Worm (Caenorhabditis elegans) whole organism, late embryonic: ENCODE data around the gene ZC487.1.

ENCODE experiments used
- C08G9.2 ChIP-seq: sonication (generic microtip); optimal IDR thresholded peaks from 2 replicates; lab custom pipeline; 2016; ENCODE audit warnings: mild to moderate bottlenecking, missing genetic modification characterization, moderate library complexity, missing compliant biosample characterization
- K02D7.2 ChIP-seq: sonication (generic microtip); optimal IDR thresholded peaks from 2 replicates; lab custom pipeline; 2017; ENCODE audit warnings: mild to moderate bottlenecking, missing genetic modification characterization, missing compliant biosample characterization
- ceh-19 ChIP-seq: fragments of 200-800 bp; sonication (Bioruptor generic); optimal IDR thresholded peaks from 2 replicates; lab custom pipeline; 2018; ENCODE audit warnings: mild to moderate bottlenecking, missing genetic modification characterization, missing compliant biosample characterization
- ceh-22 ChIP-seq: sonication (generic microtip); optimal IDR thresholded peaks from 2 replicates; lab custom pipeline; 2017; ENCODE audit warnings: missing biosample characterization, missing genetic modification characterization
- ceh-31 ChIP-seq: sonication (generic microtip); optimal IDR thresholded peaks from 2 replicates; lab custom pipeline; 2016; ENCODE audit warnings: missing genetic modification characterization, missing compliant biosample characterization
- ceh-9 ChIP-seq: sonication (generic microtip); optimal IDR thresholded peaks from 2 replicates; lab custom pipeline; 2016; ENCODE audit warnings: mild to moderate bottlenecking, missing genetic modification characterization, inconsistent platforms, missing compliant biosample characterization
- che-1 ChIP-seq: sonication (generic microtip); optimal IDR thresholded peaks from 2 replicates; lab custom pipeline; 2016; ENCODE audit warnings: mild to moderate bottlenecking, missing genetic modification characterization, missing compliant biosample characterization
- dmd-4 ChIP-seq: sonication (generic microtip); optimal IDR thresholded peaks from 2 replicates; lab custom pipeline; 2016; ENCODE audit warnings: borderline replicate concordance, missing genetic modification characterization, missing compliant biosample characterization
- dve-1 ChIP-seq: sonication (generic microtip); optimal IDR thresholded peaks from 2 replicates; lab custom pipeline; 2017; ENCODE audit warnings: antibody characterized with exemption, mild to moderate bottlenecking, missing genetic modification characterization, missing compliant biosample characterization
- elt-2 ChIP-seq: sonication (generic microtip); optimal IDR thresholded peaks from 2 replicates; lab custom pipeline; 2016; ENCODE audit warnings: missing genetic modification reagents, missing genetic modification characterization, missing compliant biosample characterization
- elt-4 ChIP-seq: sonication (generic microtip); optimal IDR thresholded peaks from 2 replicates; lab custom pipeline; 2016; ENCODE audit warnings: missing genetic modification characterization, missing compliant biosample characterization
- eyg-1 ChIP-seq: sonication (generic microtip); optimal IDR thresholded peaks from 2 replicates; lab custom pipeline; 2016; ENCODE audit warnings: missing genotype, missing genetic modification characterization, missing compliant biosample characterization
- fax-1 ChIP-seq: sonication (generic microtip); optimal IDR thresholded peaks from 2 replicates; lab custom pipeline; 2016; ENCODE audit warnings: missing genotype, missing genetic modification characterization, missing compliant biosample characterization
- fkh-10 ChIP-seq: fragments of 150-350 bp; optimal IDR thresholded peaks from 2 replicates; lab custom pipeline; 2014; ENCODE audit warnings: missing biosample characterization, missing genetic modification reagents, missing genetic modification characterization
- gmeb-2 ChIP-seq: sonication (generic microtip); optimal IDR thresholded peaks from 2 replicates; lab custom pipeline; 2016; ENCODE audit warnings: missing genetic modification characterization, inconsistent platforms, missing compliant biosample characterization
- hlh-30 ChIP-seq: sonication (generic microtip); optimal IDR thresholded peaks from 2 replicates; lab custom pipeline; 2017; ENCODE audit warnings: antibody characterized with exemption, missing genetic modification characterization, missing compliant biosample characterization; ENCODE audit not compliant: insufficient read depth
- hlh-6 ChIP-seq: sonication (generic microtip); optimal IDR thresholded peaks from 2 replicates; lab custom pipeline; 2016; ENCODE audit warnings: missing genotype, missing genetic modification characterization, missing compliant biosample characterization
- nhr-11 ChIP-seq: fragments of 150-350 bp; optimal IDR thresholded peaks from 2 replicates; lab custom pipeline; 2014; ENCODE audit warnings: missing biosample characterization, missing genetic modification characterization
- npax-4 ChIP-seq: sonication (generic microtip); optimal IDR thresholded peaks from 2 replicates; lab custom pipeline; 2016; ENCODE audit warnings: missing genetic modification characterization, missing compliant biosample characterization
- pag-3 ChIP-seq: sonication (generic microtip); optimal IDR thresholded peaks from 2 replicates; lab custom pipeline; 2016; ENCODE audit warnings: missing compliant biosample characterization, missing genetic modification characterization, borderline replicate concordance
- pat-9 ChIP-seq: fragments of 200-800 bp; sonication (Bioruptor generic); optimal IDR thresholded peaks from 2 replicates; lab custom pipeline; 2018; ENCODE audit warnings: mild to moderate bottlenecking, missing genetic modification characterization, moderate library complexity, missing compliant biosample characterization
- pax-1 ChIP-seq: fragments of 150-350 bp; optimal IDR thresholded peaks from 2 replicates; lab custom pipeline; 2014; ENCODE audit warnings: missing biosample characterization, missing genetic modification characterization
- pros-1 ChIP-seq: fragments of 150-350 bp; optimal IDR thresholded peaks from 2 replicates; lab custom pipeline; 2014; ENCODE audit warnings: missing biosample characterization, missing genetic modification reagents, missing genetic modification characterization
- ref-2 ChIP-seq: sonication (generic microtip); optimal IDR thresholded peaks from 2 replicates; lab custom pipeline; 2016; ENCODE audit warnings: missing genetic modification characterization, missing compliant biosample characterization
- sdc-2 ChIP-seq: sonication (generic microtip); optimal IDR thresholded peaks from 2 replicates; lab custom pipeline; 2016; ENCODE audit warnings: missing genotype, missing genetic modification characterization, missing compliant biosample characterization
- sox-2 ChIP-seq: fragments of 200-800 bp; sonication (Bioruptor generic); IDR thresholded peaks from 2 replicates; pipeline ENCODE4 v1.3.6; 2022; ENCODE audit warnings: missing genetic modification reagents, missing genetic modification characterization, missing compliant biosample characterization
- sox-4 ChIP-seq: sonication (generic microtip); optimal IDR thresholded peaks from 2 replicates; lab custom pipeline; 2017; ENCODE audit warnings: mild to moderate bottlenecking, missing genetic modification characterization, inconsistent platforms, missing compliant biosample characterization
- syd-9 ChIP-seq: sonication (generic microtip); optimal IDR thresholded peaks from 2 replicates; lab custom pipeline; 2016; ENCODE audit warnings: mild to moderate bottlenecking, missing genetic modification characterization, moderate library complexity, missing compliant biosample characterization
- ttx-3 ChIP-seq: sonication (generic microtip); optimal IDR thresholded peaks from 2 replicates; lab custom pipeline; 2016; ENCODE audit warnings: missing genetic modification reagents, missing genetic modification characterization, missing compliant biosample characterization
- unc-3 ChIP-seq, 2 experiments: fragments of 200-800 bp in 1 of 2; sonication (Bioruptor generic) in 1 of 2; sonication (generic microtip) in 1 of 2; conservative IDR thresholded peaks in 1 of 2; optimal IDR thresholded peaks in 1 of 2; 2 replicates each; pipeline versions ENCODE4 v1.3.6 to Lab custom; 2016 to 2022; ENCODE audit warnings: missing compliant biosample characterization in 2 of 2, missing genetic modification characterization in 2 of 2, missing genetic modification reagents in 1 of 2
- unc-42 ChIP-seq: sonication (generic microtip); optimal IDR thresholded peaks from 2 replicates; lab custom pipeline; 2016; ENCODE audit warnings: missing genotype, missing genetic modification characterization, missing compliant biosample characterization
- unc-55 ChIP-seq: sonication (generic microtip); optimal IDR thresholded peaks from 2 replicates; lab custom pipeline; 2017; ENCODE audit warnings: missing biosample characterization, missing genetic modification reagents, missing genetic modification characterization
- unc-86 ChIP-seq: sonication (generic microtip); optimal IDR thresholded peaks from 2 replicates; lab custom pipeline; 2016; ENCODE audit warnings: missing genetic modification characterization, missing compliant biosample characterization
- zip-5 ChIP-seq: sonication (generic microtip); optimal IDR thresholded peaks from 2 replicates; lab custom pipeline; 2016; ENCODE audit warnings: missing genetic modification characterization, missing compliant biosample characterization
- ztf-16 ChIP-seq: sonication (generic microtip); optimal IDR thresholded peaks from 2 replicates; lab custom pipeline; 2017; ENCODE audit warnings: missing genetic modification characterization, missing compliant biosample characterization

Gene ZC487.1

ce11 chrV:6683740-6684139, 43.6 kb upstream of the ZC487.1 start:
- TF ChIP-seq zip-5 (no peak), dve-1 (no peak), npax-4 (no peak), pat-9 (no peak), fax-1 (tag; lab: Kevin White, UChicago) (no peak), hlh-30 (tag; lab: Kevin White, UChicago) (no peak), ceh-9 (no peak), ceh-19 (GFP tag; lab: Kevin White, UChicago) (no peak), unc-3 (GFP tag; conservative IDR thresholded peaks at IDR 0.05; lab: Robert Waterston, UW) (no peak), unc-3 (tag; optimal IDR thresholded peaks at IDR 0.05; lab: Kevin White, UChicago) (no peak), pax-1 (tag; lab: Kevin White, UChicago) (no peak), dmd-4 (no peak), gmeb-2 (no peak), fkh-10 (no peak), hlh-6 (tag; lab: Kevin White, UChicago) (no peak), unc-86 (tag; lab: Kevin White, UChicago) (no peak), eyg-1 (tag; lab: Kevin White, UChicago) (no peak), che-1 (tag; lab: Kevin White, UChicago) (no peak), ceh-31 (tag; lab: Kevin White, UChicago) (no peak), C08G9.2 (tag; lab: Kevin White, UChicago) (no peak), sdc-2 (tag; lab: Kevin White, UChicago) (no peak)

DNA sequence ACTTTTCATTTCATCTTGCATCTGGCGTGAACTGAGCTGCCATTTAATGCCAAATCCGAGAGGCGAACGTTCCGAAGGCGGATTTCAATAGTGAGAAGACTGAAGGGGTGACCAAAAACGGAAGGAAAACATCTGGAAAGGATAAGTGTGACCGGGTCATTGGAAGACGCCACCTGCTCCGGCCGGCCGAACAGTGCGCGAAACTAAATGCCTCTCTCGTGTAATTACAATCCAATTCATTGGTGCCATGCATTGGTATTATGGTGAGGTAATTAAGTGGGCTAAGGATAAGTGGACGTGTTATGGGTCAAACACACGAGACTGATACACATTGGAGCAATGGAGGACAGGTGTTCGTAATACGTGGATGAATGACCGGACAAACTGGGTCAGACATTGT, 42.8 kb upstream of the ZC487.1 start:
- TF ChIP-seq unc-3 (GFP tag; conservative IDR thresholded peaks at IDR 0.05; lab: Robert Waterston, UW) (no peak), unc-3 (tag; optimal IDR thresholded peaks at IDR 0.05; lab: Kevin White, UChicago) (no peak), sox-2 (GFP tag; lab: Robert Waterston, UW) (peak; percentile 38), ceh-31 (tag; lab: Kevin White, UChicago) (peak; percentile 40), unc-42 (tag; lab: Kevin White, UChicago) (peak; percentile 43), ztf-16 (tag; lab: Kevin White, UChicago) (no peak)

- TF ChIP-seq unc-55 (GFP tag; lab: Kevin White, UChicago) = no peak
- TF ChIP-seq sdc-2 (tag; lab: Kevin White, UChicago) = no peak
- TF ChIP-seq elt-4 (tag; lab: Kevin White, UChicago) = no peak
- no peak for TF ChIP-seq ref-2 (tag; lab: Kevin White, UChicago)
- TF ChIP-seq che-1 (tag; lab: Kevin White, UChicago) = no peak
- TF ChIP-seq K02D7.2 (tag; lab: Kevin White, UChicago) = no peak
- TF ChIP-seq sox-4 (tag; lab: Kevin White, UChicago) = no peak
- TF ChIP-seq pag-3 (tag; lab: Kevin White, UChicago) = no peak
Measured at ce11 chrV:6685499-6685898, 41.8 kb upstream of the ZC487.1 start.

DNA sequence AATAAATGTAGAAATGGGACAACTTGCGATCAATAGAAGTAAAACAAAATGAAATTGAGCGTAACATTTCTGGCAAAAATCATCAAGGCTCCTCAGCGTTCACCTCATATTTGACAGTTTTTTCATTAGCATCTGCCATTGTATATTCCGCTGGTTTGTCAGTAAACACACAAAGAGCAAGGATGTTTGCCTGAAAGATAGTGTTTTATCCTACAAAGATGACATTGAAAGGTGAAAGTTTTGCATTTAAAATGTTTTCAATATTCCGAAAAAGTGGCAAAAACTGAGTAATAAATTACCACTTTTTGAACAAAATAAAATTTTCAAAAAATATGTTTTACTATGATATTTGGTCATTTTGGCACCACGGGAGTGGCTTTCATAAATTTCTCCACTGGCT, 41.4 kb upstream of the ZC487.1 start:
- TF ChIP-seq ref-2 (tag; lab: Kevin White, UChicago) = no peak
- no peak for TF ChIP-seq npax-4
- no peak for TF ChIP-seq ttx-3 (tag; lab: Kevin White, UChicago)
- TF ChIP-seq ceh-22 (tag; lab: Kevin White, UChicago) = no peak
- no peak for TF ChIP-seq che-1 (tag; lab: Kevin White, UChicago)
- TF ChIP-seq dve-1 = no peak
- no peak for TF ChIP-seq ceh-31 (tag; lab: Kevin White, UChicago)
- TF ChIP-seq syd-9 (tag; lab: Kevin White, UChicago) = no peak
- no peak for TF ChIP-seq unc-42 (tag; lab: Kevin White, UChicago)
- TF ChIP-seq ceh-19 (GFP tag; lab: Kevin White, UChicago) = no peak
- TF ChIP-seq K02D7.2 (tag; lab: Kevin White, UChicago) = no peak
- no peak for TF ChIP-seq eyg-1 (tag; lab: Kevin White, UChicago)
- no peak for TF ChIP-seq zip-5
- no peak for TF ChIP-seq nhr-11 (tag; lab: Kevin White, UChicago)
- no peak for TF ChIP-seq elt-2 (tag; lab: Kevin White, UChicago)
- TF ChIP-seq pros-1 (tag; lab: Kevin White, UChicago) = no peak
